Worm (Caenorhabditis elegans) whole organism, mixed stage, embryonic: Measurements from ENCODE around the gene Y69A2AR.25.

Experiments
- M03D4.4 ChIP-seq: sonication (generic microtip); optimal IDR thresholded peaks from 2 replicates; lab custom pipeline; 2017; ENCODE audit warnings: mild to moderate bottlenecking, missing genetic modification characterization, missing compliant biosample characterization
- bed-3 ChIP-seq: fragments of 200-800 bp; sonication (Bioruptor generic); optimal IDR thresholded peaks from 3 replicates; lab custom pipeline; 2018; ENCODE audit warnings: mild to moderate bottlenecking, missing genetic modification characterization, moderate library complexity, missing compliant biosample characterization
- blmp-1 ChIP-seq: fragments of 150-350 bp; optimal IDR thresholded peaks from 2 replicates; lab custom pipeline; 2014; ENCODE audit warnings: missing biosample characterization, missing genetic modification characterization
- ceh-83 ChIP-seq: fragments of 200-800 bp; sonication (Bioruptor generic); optimal IDR thresholded peaks from 2 replicates; lab custom pipeline; 2018; ENCODE audit warnings: mild to moderate bottlenecking, missing genetic modification characterization, missing compliant biosample characterization
- ces-1 ChIP-seq: fragments of 150-350 bp; optimal IDR thresholded peaks from 2 replicates; lab custom pipeline; 2014; ENCODE audit warnings: missing biosample characterization, missing genetic modification reagents, missing genetic modification characterization
- cnd-1 ChIP-seq: fragments of 200-800 bp; sonication (Bioruptor generic); optimal IDR thresholded peaks from 2 replicates; lab custom pipeline; 2018; ENCODE audit warnings: mild to moderate bottlenecking, missing genetic modification characterization, missing compliant biosample characterization
- drap-1 ChIP-seq: fragments of 200-800 bp; sonication (Bioruptor generic); optimal IDR thresholded peaks from 3 replicates; lab custom pipeline; 2018; ENCODE audit warnings: mild to moderate bottlenecking, missing genetic modification characterization, missing compliant biosample characterization
- elt-1 ChIP-seq: sonication (generic microtip); optimal IDR thresholded peaks from 2 replicates; lab custom pipeline; 2017; ENCODE audit warnings: missing genetic modification characterization, mild to moderate bottlenecking, missing compliant biosample characterization, antibody characterized with exemption, moderate library complexity, borderline replicate concordance; ENCODE audit not compliant: insufficient read depth
- flh-1 ChIP-seq: fragments of 200-800 bp; sonication (Bioruptor generic); optimal IDR thresholded peaks from 2 replicates; lab custom pipeline; 2018; ENCODE audit warnings: mild to moderate bottlenecking, missing genetic modification characterization, moderate library complexity, missing compliant biosample characterization
- hlh-1 ChIP-seq: fragments of 150-350 bp; optimal IDR thresholded peaks from 2 replicates; lab custom pipeline; 2014; ENCODE audit warnings: missing biosample characterization, missing genetic modification reagents, missing genetic modification characterization
- lin-13 ChIP-seq: fragments of 150-350 bp; optimal IDR thresholded peaks from 2 replicates; lab custom pipeline; 2014; ENCODE audit warnings: missing biosample characterization, missing genetic modification characterization
- lin-32 ChIP-seq: fragments of 200-800 bp; sonication (Bioruptor generic); optimal IDR thresholded peaks from 2 replicates; lab custom pipeline; 2018; ENCODE audit warnings: mild to moderate bottlenecking, missing genetic modification characterization, missing compliant biosample characterization
- lsy-2 ChIP-seq: fragments of 150-350 bp; optimal IDR thresholded peaks from 2 replicates; lab custom pipeline; 2014; ENCODE audit warnings: missing biosample characterization, missing genetic modification characterization
- mab-5 ChIP-seq: fragments of 150-350 bp; optimal IDR thresholded peaks from 2 replicates; lab custom pipeline; 2014; ENCODE audit warnings: missing biosample characterization, missing genetic modification characterization
- mep-1 ChIP-seq: fragments of 150-350 bp; optimal IDR thresholded peaks from 2 replicates; lab custom pipeline; 2017; ENCODE audit warnings: missing biosample characterization, missing genetic modification reagents, missing genetic modification characterization, inconsistent platforms
- mls-2 ChIP-seq: sonication (generic microtip); optimal IDR thresholded peaks from 2 replicates; lab custom pipeline; 2016; ENCODE audit warnings: mild to moderate bottlenecking, missing genetic modification characterization, moderate library complexity, missing compliant biosample characterization
- nhr-12 ChIP-seq: fragments of 150-350 bp; optimal IDR thresholded peaks from 2 replicates; lab custom pipeline; 2014; ENCODE audit warnings: missing biosample characterization, missing genetic modification characterization
- nhr-2 ChIP-seq: fragments of 150-350 bp; optimal IDR thresholded peaks from 2 replicates; lab custom pipeline; 2014; ENCODE audit warnings: missing biosample characterization, missing genetic modification characterization
- nhr-28 ChIP-seq: fragments of 150-350 bp; optimal IDR thresholded peaks from 2 replicates; lab custom pipeline; 2014; ENCODE audit warnings: missing biosample characterization, missing genetic modification characterization
- pha-4 ChIP-seq: fragments of 150-350 bp; optimal IDR thresholded peaks from 2 replicates; lab custom pipeline; 2018; ENCODE audit warnings: missing biosample characterization, missing genetic modification reagents, missing genetic modification characterization
- sem-2 ChIP-seq: fragments of 200-800 bp; sonication (Bioruptor generic); optimal IDR thresholded peaks from 2 replicates; lab custom pipeline; 2018; ENCODE audit warnings: mild to moderate bottlenecking, missing genetic modification characterization, missing compliant biosample characterization
- sptf-1 ChIP-seq: sonication (generic microtip); optimal IDR thresholded peaks from 2 replicates; lab custom pipeline; 2017; ENCODE audit warnings: mild to moderate bottlenecking, missing genetic modification characterization, moderate library complexity, missing compliant biosample characterization
- tbx-8 ChIP-seq: fragments of 200-800 bp; sonication (Bioruptor generic); optimal IDR thresholded peaks from 2 replicates; lab custom pipeline; 2018; ENCODE audit warnings: mild to moderate bottlenecking, missing genetic modification characterization, moderate library complexity, missing compliant biosample characterization
- unc-120 ChIP-seq: sonication (generic microtip); optimal IDR thresholded peaks from 2 replicates; lab custom pipeline; 2017; ENCODE audit warnings: missing genetic modification characterization, missing compliant biosample characterization; ENCODE audit not compliant: poor library complexity, severe bottlenecking
- unc-62 ChIP-seq: fragments of 150-350 bp; optimal IDR thresholded peaks from 2 replicates; lab custom pipeline; 2014; ENCODE audit warnings: missing biosample characterization, missing genetic modification reagents, missing genetic modification characterization
- zip-8 ChIP-seq: fragments of 150-350 bp; optimal IDR thresholded peaks from 2 replicates; lab custom pipeline; 2014; ENCODE audit warnings: missing biosample characterization, missing genetic modification characterization
- ztf-11 ChIP-seq: fragments of 150-350 bp; optimal IDR thresholded peaks from 2 replicates; lab custom pipeline; 2014; ENCODE audit warnings: missing biosample characterization, missing genetic modification characterization

Gene Y69A2AR.25

DNA sequence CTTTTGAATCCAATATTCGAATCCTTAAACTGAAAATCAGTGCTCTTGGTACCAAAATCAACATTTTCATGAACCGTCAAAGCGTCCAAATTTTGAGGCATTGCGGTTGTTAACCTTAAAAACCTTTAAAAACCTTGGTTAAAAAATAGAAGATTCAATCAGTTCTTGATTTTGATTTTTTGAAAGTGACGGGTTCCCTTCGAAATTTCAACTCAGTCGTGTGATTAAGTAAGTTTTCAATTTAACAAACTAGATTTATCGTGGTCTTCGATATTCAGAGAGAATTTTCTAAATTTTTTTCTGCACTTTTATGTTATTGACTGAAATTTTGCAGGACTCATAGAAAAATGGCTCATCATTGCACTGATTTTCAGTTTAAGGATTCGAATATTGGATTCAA lies at the start of gene Y69A2AR.25, which contains the start of gene Y69A2AR.12:
Gene Y69A2AR.25 (minus strand): TSS at position 101 of the 400 bp plus-strand sequence.
Gene Y69A2AR.12 (plus strand): TSS at position 348 of the 400 bp plus-strand sequence.
- TF ChIP-seq pha-4 (no peak), ztf-11 (tag; lab: Kevin White, UChicago) (no peak), drap-1 (GFP tag; lab: Kevin White, UChicago) (no peak), zip-8 (tag; lab: Kevin White, UChicago) (no peak), nhr-28 (tag; lab: Kevin White, UChicago) (no peak), blmp-1 (tag; lab: Kevin White, UChicago) (no peak), lin-13 (tag; lab: Kevin White, UChicago) (no peak), cnd-1 (tag; lab: Kevin White, UChicago) (no peak), sptf-1 (tag; lab: Kevin White, UChicago) (no peak)

DNA sequence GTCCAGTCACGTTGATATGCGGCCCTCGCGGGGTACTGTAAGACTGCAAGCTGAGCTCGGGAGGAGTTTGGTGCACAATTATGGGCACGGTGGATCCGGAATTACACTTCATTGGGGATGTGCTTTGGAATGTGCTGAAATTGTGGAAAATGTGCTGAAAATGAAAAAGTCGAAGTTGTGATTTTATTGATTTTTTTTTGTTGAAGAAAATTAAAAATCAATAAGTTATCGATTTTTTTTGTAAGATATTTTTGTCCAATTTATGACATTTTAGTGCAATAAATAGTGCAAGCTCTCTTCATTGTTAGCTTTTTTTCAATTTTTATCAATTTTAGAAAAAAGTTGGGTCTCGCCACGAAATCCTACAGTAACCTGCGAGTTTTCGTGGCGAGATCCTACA lies 48.7 kb upstream of the Y69A2AR.25 start:
- TF ChIP-seq nhr-12 (tag; lab: Kevin White, UChicago) (no peak), unc-120 (tag; lab: Kevin White, UChicago) (no peak), unc-62 (GFP tag; lab: Kevin White, UChicago) (no peak), pha-4 (no peak), elt-1 (tag; lab: Kevin White, UChicago) (no peak), cnd-1 (tag; lab: Kevin White, UChicago) (no peak), mab-5 (tag; lab: Kevin White, UChicago) (no peak), M03D4.4 (tag; lab: Kevin White, UChicago) (no peak), ces-1 (no peak), flh-1 (no peak)

DNA sequence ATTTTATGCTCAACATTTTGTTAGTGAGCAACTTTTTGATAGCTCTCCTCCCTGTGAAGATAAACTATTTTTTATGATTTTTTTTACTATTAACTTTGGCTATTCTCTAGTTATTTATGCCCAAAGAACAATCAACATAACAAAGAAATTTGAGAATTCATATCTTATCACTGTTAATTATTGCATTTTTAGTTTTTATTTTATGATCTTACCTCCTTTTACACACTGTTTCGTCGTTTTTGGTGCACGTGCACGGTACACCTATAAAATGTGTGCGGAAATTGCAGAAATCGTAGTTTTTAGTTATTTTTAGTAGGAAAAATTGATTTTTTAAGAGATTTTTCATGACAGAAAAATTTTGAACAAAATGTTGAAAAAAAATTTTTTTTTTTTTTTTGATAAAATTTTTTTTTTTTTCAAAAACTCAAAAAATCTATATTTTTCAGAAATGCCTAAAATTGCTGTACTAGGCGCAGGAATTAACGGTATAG lies 45.6 kb upstream of the Y69A2AR.25 start, which contains the start of gene daao-1:
Gene daao-1 (plus strand): TSS at position 441 of the 491 bp plus-strand sequence.
- TF ChIP-seq lin-32 (no peak), zip-8 (tag; lab: Kevin White, UChicago) (no peak), ceh-83 (no peak), ces-1 (no peak), unc-120 (tag; lab: Kevin White, UChicago) (no peak)

DNA sequence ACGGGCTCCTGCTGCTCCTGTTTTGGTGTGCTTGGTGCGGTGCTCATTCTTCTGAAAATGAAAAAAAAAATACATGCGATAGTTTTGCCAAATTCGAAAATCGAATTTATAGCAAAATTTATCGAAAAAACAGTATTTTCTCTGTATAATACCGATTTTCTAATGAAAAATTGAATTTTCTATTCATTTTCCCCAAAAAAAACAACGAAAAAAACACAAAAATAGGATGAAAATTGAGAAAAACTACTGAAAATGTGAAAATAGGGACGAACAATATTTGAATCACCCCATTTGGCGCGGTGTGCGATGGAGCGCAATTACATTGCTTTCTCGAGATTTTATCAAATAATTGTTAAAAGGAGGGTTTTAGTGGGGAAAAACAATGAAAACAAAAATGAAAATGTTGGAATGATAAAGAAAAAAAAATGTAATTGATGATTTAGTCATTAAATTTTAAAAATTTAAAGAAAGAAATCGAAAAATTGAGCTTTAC lies 44.9 kb upstream of the Y69A2AR.25 start, which contains the start of gene Y69A2AR.28:
Gene Y69A2AR.28 (minus strand): TSS at position 51 of the 493 bp plus-strand sequence.
- TF ChIP-seq unc-120 (tag; lab: Kevin White, UChicago) (peak; percentile 88), hlh-1 (tag; lab: Kevin White, UChicago) (no peak)

DNA sequence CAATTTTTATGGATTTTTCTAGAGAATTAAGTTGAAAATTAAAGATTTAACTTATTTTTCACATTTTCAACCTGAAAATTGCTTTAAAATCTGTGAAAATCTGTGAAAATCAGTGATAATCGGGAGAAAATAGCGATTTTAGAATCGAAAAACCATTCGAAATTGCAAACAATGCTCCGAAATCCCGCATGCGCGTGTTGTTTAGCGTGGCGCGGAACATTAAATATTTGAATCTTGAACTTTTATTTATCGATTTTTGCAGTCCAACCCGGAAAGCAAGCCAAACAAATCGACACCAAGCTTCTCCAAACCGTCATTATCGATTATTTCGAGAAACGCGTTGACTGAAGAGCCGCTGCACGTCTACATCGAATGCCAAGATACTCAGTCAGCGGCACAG lies 42.8 kb upstream of the Y69A2AR.25 start:
- TF ChIP-seq unc-120 (tag; lab: Kevin White, UChicago) (no peak), blmp-1 (tag; lab: Kevin White, UChicago) (no peak), mep-1 (no peak), lin-13 (tag; lab: Kevin White, UChicago) (no peak), cnd-1 (tag; lab: Kevin White, UChicago) (no peak), flh-1 (no peak), lsy-2 (tag; lab: Kevin White, UChicago) (no peak), sem-2 (GFP tag; lab: Kevin White, UChicago) (no peak)

DNA sequence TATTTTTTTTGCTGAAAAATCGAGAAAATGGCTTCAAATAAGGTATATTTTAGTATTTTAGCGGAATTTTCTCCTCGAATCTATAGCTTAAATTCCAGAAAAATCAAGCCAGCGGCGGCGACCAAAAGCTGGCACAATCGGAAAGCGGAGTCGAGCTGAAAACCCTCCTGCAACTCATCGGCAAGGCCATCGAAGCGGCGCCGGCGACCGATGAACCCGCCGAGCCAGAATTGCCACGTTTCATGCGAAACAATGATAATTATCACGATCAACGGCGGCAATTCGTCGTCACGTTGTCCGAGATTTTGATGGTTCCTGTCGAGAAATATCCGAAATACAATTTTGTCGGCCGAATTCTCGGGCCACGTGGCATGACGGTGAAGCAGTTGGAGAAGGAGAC lies 42.2 kb upstream of the Y69A2AR.25 start, which contains the start of gene Y69A2AR.32:
Gene Y69A2AR.32 (plus strand): TSS at position 28 of the 400 bp plus-strand sequence.
- no peak for TF ChIP-seq mep-1
- TF ChIP-seq flh-1: no peak
- no peak for TF ChIP-seq unc-62 (GFP tag; lab: Kevin White, UChicago)
- TF ChIP-seq ztf-11 (tag; lab: Kevin White, UChicago): no peak
- no peak for TF ChIP-seq ces-1
- no peak for TF ChIP-seq tbx-8 (GFP tag; lab: Kevin White, UChicago)
- TF ChIP-seq nhr-2: no peak
- TF ChIP-seq unc-120 (tag; lab: Kevin White, UChicago): no peak
- TF ChIP-seq hlh-1 (tag; lab: Kevin White, UChicago): no peak
- TF ChIP-seq lin-32: no peak
- no peak for TF ChIP-seq M03D4.4 (tag; lab: Kevin White, UChicago)
- no peak for TF ChIP-seq mls-2 (tag; lab: Kevin White, UChicago)
- no peak for TF ChIP-seq drap-1 (GFP tag; lab: Kevin White, UChicago)
- no peak for TF ChIP-seq nhr-28 (tag; lab: Kevin White, UChicago)
- TF ChIP-seq bed-3 (GFP tag; lab: Kevin White, UChicago): no peak
- no peak for TF ChIP-seq nhr-12 (tag; lab: Kevin White, UChicago)
